Worm (Caenorhabditis elegans): ENCODE results near the gene ZC395.11.

ce11 chrIII:5267217-5267906 is 18.7 kb downstream of the ZC395.11 start, which contains the start of gene ZC395.5:
- TF ChIP-seq him-1 (tag; optimal IDR thresholded peaks at IDR 0.05) (no peak), W03F9.2 (tag; optimal IDR thresholded peaks at IDR 0.05) (no peak)

Measured in whole organism, L4/young adult.